Worm (Caenorhabditis elegans) whole organism, midembryonic: ENCODE results near the gene M117.6.

Source experiments
- flt-1 ChIP-seq: fragments of 200-800 bp; sonication (Bioruptor generic); IDR thresholded peaks from 2 replicates; pipeline ENCODE4 v1.3.6; 2022; ENCODE audit warnings: missing genetic modification characterization, missing compliant biosample characterization
- klf-2 ChIP-seq: fragments of 200-800 bp; sonication (Bioruptor generic); conservative IDR thresholded peaks from 2 replicates; pipeline ENCODE4 v1.3.6; 2022; ENCODE audit warnings: missing genetic modification reagents, missing genetic modification characterization, missing compliant biosample characterization
- tab-1 ChIP-seq: fragments of 200-800 bp; sonication (Bioruptor generic); IDR thresholded peaks from 2 replicates; pipeline ENCODE4 v1.3.6; 2022; ENCODE audit warnings: missing genetic modification characterization, missing compliant biosample characterization

ce11 chrIV:11857159-11857565 is 29.2 kb upstream of the M117.6 start:
- TF ChIP-seq flt-1 (GFP tag; lab: Robert Waterston, UW) = no peak
- TF ChIP-seq tab-1 (GFP tag; lab: Robert Waterston, UW) = no peak
- no peak for TF ChIP-seq klf-2 (GFP tag; lab: Robert Waterston, UW)
